Fruit fly (Drosophila melanogaster): ENCODE results near the gene CG44094.

DNA sequence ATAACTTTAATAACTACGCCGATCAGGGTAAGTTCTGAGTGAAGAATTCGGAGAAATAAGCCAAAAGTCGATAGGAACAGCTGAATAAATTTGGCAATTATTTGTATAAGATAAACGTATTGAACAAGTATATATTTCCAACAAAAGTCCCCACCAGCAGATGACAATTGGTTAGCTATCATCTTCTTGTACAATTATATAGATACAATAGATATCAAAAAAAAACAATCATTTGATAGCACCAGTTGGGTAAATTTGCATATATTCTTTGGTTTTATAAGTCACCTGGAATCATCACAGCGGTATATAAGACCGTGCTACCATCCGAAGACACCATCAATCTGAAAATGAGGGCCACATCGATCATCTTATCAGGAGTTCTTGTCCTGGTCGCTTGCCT, 15.8 kb downstream of the CG44094 start, which contains the start of gene Jig:
- TF ChIP-seq psq (GFP tag; optimal IDR thresholded peaks at IDR 0.05) (no peak), Sp1 (GFP tag; optimal IDR thresholded peaks at IDR 0.05) (no peak)
